Fruit fly (Drosophila melanogaster): ENCODE data around the gene CG42505.

The CG42505 gene

DNA sequence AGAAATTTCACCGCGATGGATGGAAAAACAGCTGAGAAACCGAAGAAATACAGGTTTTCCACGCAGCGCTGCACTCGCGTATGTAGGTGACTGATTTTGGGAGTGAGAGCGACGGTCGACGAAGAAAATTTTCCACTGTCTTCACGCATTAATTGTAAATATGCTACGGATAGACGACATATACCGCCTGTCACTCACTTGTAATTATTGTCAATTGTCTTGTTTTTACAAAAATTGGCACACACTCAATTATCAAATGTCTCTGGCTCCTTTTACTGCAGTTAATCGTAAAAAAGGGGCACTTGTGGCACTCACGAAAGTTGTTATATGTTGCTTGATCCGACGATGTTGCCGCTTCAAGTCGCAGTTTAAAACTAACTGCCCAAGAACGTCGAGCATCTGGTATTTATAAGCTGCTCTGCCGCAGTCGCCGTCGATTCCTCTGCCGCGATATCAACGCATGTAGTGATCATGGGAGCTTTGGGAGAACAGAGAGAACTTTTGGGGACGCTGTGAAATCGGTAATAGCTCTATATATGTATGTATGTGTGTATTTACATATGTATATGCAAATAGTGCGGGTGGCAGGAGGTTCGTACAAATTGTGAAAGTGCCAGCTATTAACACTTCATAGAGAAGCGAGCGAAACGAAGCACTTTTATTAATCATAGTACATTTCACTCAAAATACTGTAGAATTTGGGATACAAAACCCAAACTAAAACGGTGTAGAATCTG, 38.5 kb downstream of the CG42505 start, which contains the start of gene mfas:
Gene mfas (minus strand): TSS at position 382 of the 737 bp plus-strand sequence.
- TF ChIP-seq gcm2 (GFP tag; optimal IDR thresholded peaks at IDR 0.05) (no peak), Dp (GFP tag; optimal IDR thresholded peaks at IDR 0.05) (no peak), CG6854 (GFP tag; optimal IDR thresholded peaks at IDR 0.05) (no peak), pzg (GFP tag; optimal IDR thresholded peaks at IDR 0.05) (no peak), CG2678 (tag; optimal IDR thresholded peaks at IDR 0.05) (no peak), CG2116 (GFP tag; optimal IDR thresholded peaks at IDR 0.05) (no peak), seq (GFP tag; IDR thresholded peaks at IDR 0.05) (0 out of 2 replicates have a peak, but pooled peaks have one; percentile 9), sc (optimal IDR thresholded peaks at IDR 0.05) (no peak), sc (GFP tag; optimal IDR thresholded peaks at IDR 0.05) (peak; percentile 15), CG2889 (GFP tag; IDR thresholded peaks at IDR 0.05) (no peak), CG11504 (tag; optimal IDR thresholded peaks at IDR 0.05) (peak; percentile 39), YL-1 (GFP tag; optimal IDR thresholded peaks at IDR 0.05) (no peak), CG10366 (GFP tag; IDR thresholded peaks at IDR 0.05) (no peak), phol (tag; optimal IDR thresholded peaks at IDR 0.05) (no peak), dati (GFP tag; IDR thresholded peaks at IDR 0.05) (no peak), CG8359 (GFP tag; optimal IDR thresholded peaks at IDR 0.05; ENCODE audit: borderline replicate concordance) (no peak), sqz (GFP tag; optimal IDR thresholded peaks at IDR 0.05) (peak; percentile 35), CG14050 (GFP tag; IDR thresholded peaks at IDR 0.05) (no peak), CG2129 (GFP tag; IDR thresholded peaks at IDR 0.05; ENCODE audit: partially characterized antibody) (no peak), aop (GFP tag; IDR thresholded peaks at IDR 0.05) (no peak), dmrt99B (tag; optimal IDR thresholded peaks at IDR 0.05) (peak; percentile 20), CG13894 (tag; optimal IDR thresholded peaks at IDR 0.05) (no peak), dpn (GFP tag; optimal IDR thresholded peaks at IDR 0.05) (no peak), Tbp (GFP tag; optimal IDR thresholded peaks at IDR 0.05) (no peak), pita (GFP tag; optimal IDR thresholded peaks at IDR 0.05) (no peak), CG33213 (GFP tag; optimal IDR thresholded peaks at IDR 0.05) (no peak), cg (GFP tag; optimal IDR thresholded peaks at IDR 0.05) (peak; percentile 67), bigmax (GFP tag; optimal IDR thresholded peaks at IDR 0.05) (no peak), lbe (GFP tag; optimal IDR thresholded peaks at IDR 0.05) (no peak), CG11695 (GFP tag; IDR thresholded peaks at IDR 0.05) (no peak), CG31388 (GFP tag; optimal IDR thresholded peaks at IDR 0.05) (no peak), slbo (GFP tag; IDR thresholded peaks at IDR 0.05) (no peak), CG6654 (GFP tag; optimal IDR thresholded peaks at IDR 0.05) (no peak), CG3838 (GFP tag; optimal IDR thresholded peaks at IDR 0.05) (no peak), CG11093 (GFP tag; IDR thresholded peaks at IDR 0.05) (no peak), Elba2 (GFP tag; optimal IDR thresholded peaks at IDR 0.05) (no peak), p53 (GFP tag; optimal IDR thresholded peaks at IDR 0.05) (no peak), dmrt11E (tag; optimal IDR thresholded peaks at IDR 0.05) (no peak), NK7.1 (GFP tag; optimal IDR thresholded peaks at IDR 0.05) (no peak), CG13287 (GFP tag; IDR thresholded peaks at IDR 0.05; ENCODE audit: partially characterized antibody) (peak; percentile 25; the same call in 1 of the 2 replicates), Camta (GFP tag; optimal IDR thresholded peaks at IDR 0.05) (no peak), al (GFP tag; IDR thresholded peaks at IDR 0.05) (no peak), croc (GFP tag; conservative IDR thresholded peaks at IDR 0.05) (no peak), CG16779 (GFP tag; IDR thresholded peaks at IDR 0.05) (no peak), so (GFP tag; IDR thresholded peaks at IDR 0.05) (no peak), HLH3B (GFP tag; IDR thresholded peaks at IDR 0.05) (no peak; the same call in 1 of the 2 replicates), CG3163 (GFP tag; optimal IDR thresholded peaks at IDR 0.05) (peak; percentile 32), Ravus (GFP tag; IDR thresholded peaks at IDR 0.05) (no peak), HLHmδ (GFP tag; optimal IDR thresholded peaks at IDR 0.05) (no peak), ci (GFP tag; IDR thresholded peaks at IDR 0.05) (peak; percentile 54; the same call in 1 of the 3 replicates), CG17186 (GFP tag; optimal IDR thresholded peaks at IDR 0.05) (no peak)

Measured in whole organism, embryonic.